Worm (Caenorhabditis elegans): ENCODE data around the gene ztf-27.

Gene ztf-27

ce11 chrII:10389776-10390175 lies 4.6 kb downstream of the ztf-27 start (continued):
- TF ChIP-seq attf-5 (GFP tag; optimal IDR thresholded peaks at IDR 0.05) (peak; percentile 23), dpl-1 (GFP tag; optimal IDR thresholded peaks at IDR 0.05) (no peak), egrh-3 (GFP tag; IDR thresholded peaks at IDR 0.05) (no peak), Y95B8A.8 (GFP tag; IDR thresholded peaks at IDR 0.05) (no peak), lin-35 (GFP tag; optimal IDR thresholded peaks at IDR 0.05) (peak in 1 of 3 experiments; percentile 22), nhr-179 (tag; optimal IDR thresholded peaks at IDR 0.05) (no peak), bed-1 (GFP tag; IDR thresholded peaks at IDR 0.05) (no peak), egl-18 (GFP tag; IDR thresholded peaks at IDR 0.05) (no peak), hmg-1.2 (GFP tag; IDR thresholded peaks at IDR 0.05) (no peak), ceh-58 (GFP tag; IDR thresholded peaks at IDR 0.05) (no peak), lsy-27 (tag; optimal IDR thresholded peaks at IDR 0.05; ENCODE audit: borderline replicate concordance, insufficient read depth) (no peak), unc-130 (GFP tag; optimal IDR thresholded peaks at IDR 0.05) (no peak), madf-10 (tag; optimal IDR thresholded peaks at IDR 0.05) (peak; percentile 41), F23B12.7 (tag; optimal IDR thresholded peaks at IDR 0.05; ENCODE audit: insufficient read depth) (no peak), hsf-1 (GFP tag; IDR thresholded peaks at IDR 0.05) (no peak), Y56A3A.18 (GFP tag; IDR thresholded peaks at IDR 0.05) (no peak), nhr-27 (tag; optimal IDR thresholded peaks at IDR 0.05) (no peak), rec-8 (tag; optimal IDR thresholded peaks at IDR 0.05) (no peak), sdz-38 (tag; optimal IDR thresholded peaks at IDR 0.05) (no peak), snpc-4 (GFP tag; optimal IDR thresholded peaks at IDR 0.05) (no peak), snpc-4 (tag; optimal IDR thresholded peaks at IDR 0.05) (peak in 1 of 4 experiments; percentile 20), snpc-1.1 (tag; optimal IDR thresholded peaks at IDR 0.05; ENCODE audit: insufficient read depth) (no peak), mcd-1 (GFP tag; IDR thresholded peaks at IDR 0.05) (peak; percentile 38), ets-4 (GFP tag; optimal IDR thresholded peaks at IDR 0.05) (peak; percentile 57), hlh-26 (GFP tag; conservative IDR thresholded peaks at IDR 0.05) (no peak), ztf-3 (GFP tag; optimal IDR thresholded peaks at IDR 0.05) (no peak), ceh-40 (GFP tag; IDR thresholded peaks at IDR 0.05) (no peak), cebp-2 (GFP tag; IDR thresholded peaks at IDR 0.05) (0 out of 2 replicates have a peak, but pooled peaks have one; percentile 81), nfyb-1 (GFP tag; IDR thresholded peaks at IDR 0.05) (peak; percentile 83; the same call in 1 of the 2 replicates), ztf-18 (tag; optimal IDR thresholded peaks at IDR 0.05) (no peak), B0336.3 (GFP tag; IDR thresholded peaks at IDR 0.05) (0 out of 2 replicates have a peak, but pooled peaks have one; percentile 40), C06A6.2 (GFP tag; conservative IDR thresholded peaks at IDR 0.05) (no peak), F37B4.10 (GFP tag; IDR thresholded peaks at IDR 0.05) (no peak), ztf-6 (GFP tag; IDR thresholded peaks at IDR 0.05) (no peak), ztf-25 (GFP tag; IDR thresholded peaks at IDR 0.05) (no peak), K12H6.12 (tag; optimal IDR thresholded peaks at IDR 0.05) (no peak), F39B2.1 (GFP tag; IDR thresholded peaks at IDR 0.05) (no peak), ceh-91 (GFP tag; IDR thresholded peaks at IDR 0.05) (no peak), nhr-80 (tag; optimal IDR thresholded peaks at IDR 0.05) (peak; percentile 86), nhr-120 (GFP tag; IDR thresholded peaks at IDR 0.05) (no peak), F55B11.4 (tag; optimal IDR thresholded peaks at IDR 0.05; ENCODE audit: borderline replicate concordance, insufficient read depth) (no peak), F57A8.1 (GFP tag; optimal IDR thresholded peaks at IDR 0.05) (no peak), efl-1 (GFP tag; optimal IDR thresholded peaks at IDR 0.05) (no peak), repo-1 (tag; optimal IDR thresholded peaks at IDR 0.05) (no peak), madf-3 (GFP tag; IDR thresholded peaks at IDR 0.05) (no peak), tbx-9 (tag; optimal IDR thresholded peaks at IDR 0.05; ENCODE audit: borderline replicate concordance) (no peak), mel-28 (tag; optimal IDR thresholded peaks at IDR 0.05; ENCODE audit: borderline replicate concordance) (no peak), F10E7.11 (tag; optimal IDR thresholded peaks at IDR 0.05) (no peak), mxl-1 (tag; optimal IDR thresholded peaks at IDR 0.05) (no peak)
